Worm (Caenorhabditis elegans): Measurements from ENCODE around the gene F59A1.18.

DNA sequence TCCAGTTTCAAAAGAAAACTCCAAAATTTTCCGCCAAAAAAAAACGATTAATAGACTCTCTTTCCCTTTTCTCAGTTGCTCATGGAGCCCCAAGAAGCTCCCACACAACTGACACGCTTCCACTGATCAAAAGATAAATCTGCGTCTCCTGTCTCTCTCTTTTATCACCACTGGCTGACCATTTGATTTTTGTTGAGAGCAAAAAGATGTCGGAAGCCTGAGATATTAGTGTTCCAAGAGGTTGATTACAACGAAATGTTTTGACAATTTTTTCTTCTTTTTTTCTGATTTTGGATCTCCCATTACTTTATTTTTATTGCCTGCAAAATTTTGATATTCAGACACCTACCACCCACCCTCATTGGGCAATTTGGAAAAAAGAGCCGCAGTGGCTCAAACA lies 45.8 kb upstream of the F59A1.18 start, which contains the start of gene twk-42:
- TF ChIP-seq nhr-76 (tag; optimal IDR thresholded peaks at IDR 0.05) (no peak), nhr-237 (tag; optimal IDR thresholded peaks at IDR 0.05) (no peak), snpc-4 (tag; optimal IDR thresholded peaks at IDR 0.05) (no peak), daf-8 (GFP tag; IDR thresholded peaks at IDR 0.05) (no peak), mep-1 (tag; optimal IDR thresholded peaks at IDR 0.05) (no peak), ceh-82 (tag; optimal IDR thresholded peaks at IDR 0.05) (no peak), php-3 (GFP tag; IDR thresholded peaks at IDR 0.05) (no peak), aly-2 (tag; optimal IDR thresholded peaks at IDR 0.05) (no peak), lir-3 (tag; optimal IDR thresholded peaks at IDR 0.05) (no peak), mdl-1 (tag; optimal IDR thresholded peaks at IDR 0.05) (no peak), fos-1 (tag; optimal IDR thresholded peaks at IDR 0.05) (no peak), ztf-11 (tag; optimal IDR thresholded peaks at IDR 0.05) (no peak), nhr-25 (tag; optimal IDR thresholded peaks at IDR 0.05; ENCODE audit: borderline replicate concordance, insufficient read depth) (no peak), nhr-42 (GFP tag; IDR thresholded peaks at IDR 0.05) (no peak)

Measured in whole organism, L4 larva.